Fruit fly (Drosophila melanogaster) whole organism, wandering third instar larva: ENCODE data around the gene CG5611.
A peak's percentile ranks its signal among the peaks of the same experiment; 100 is the strongest.

Source experiments
- GATAd ChIP-seq: sonication (Bioruptor generic); optimal IDR thresholded peaks from 2 replicates; lab custom pipeline; 2016; ENCODE audit warnings: missing biosample characterization, missing genetic modification characterization
- Hr78 ChIP-seq: fragments of >200 bp; optimal IDR thresholded peaks from 2 replicates; lab custom pipeline; 2017; ENCODE audit warnings: missing biosample characterization, missing genetic modification characterization
- br ChIP-seq: fragments of 200-800 bp; sonication (Bioruptor generic); optimal IDR thresholded peaks from 2 replicates; lab custom pipeline; 2016; ENCODE audit warnings: missing biosample characterization, missing genetic modification characterization
- dsf ChIP-seq: sonication (Bioruptor generic); optimal IDR thresholded peaks from 2 replicates; lab custom pipeline; 2016; ENCODE audit warnings: missing biosample characterization, missing genetic modification characterization, borderline replicate concordance
- foxo ChIP-seq, 2 experiments: fragments of 200-800 bp; sonication (Bioruptor generic); optimal IDR thresholded peaks; 2 replicates in 1 of 2; 3 replicates in 1 of 2; lab custom pipeline; 2016 to 2017; ENCODE audit warnings: missing biosample characterization in 2 of 2, missing genetic modification characterization in 2 of 2
- fru ChIP-seq: fragments of 200-800 bp; sonication (Bioruptor generic); optimal IDR thresholded peaks from 3 replicates; lab custom pipeline; 2016; ENCODE audit warnings: missing biosample characterization, mild to moderate bottlenecking, missing genetic modification characterization
- jim ChIP-seq: fragments of 175-275, 200-325 bp; sonication (Bioruptor generic); optimal IDR thresholded peaks from 2 replicates; lab custom pipeline; 2016; ENCODE audit warnings: missing biosample characterization, mild to moderate bottlenecking, missing genetic modification characterization
- psq ChIP-seq: fragments of 200-800 bp; sonication (Bioruptor generic); optimal IDR thresholded peaks from 3 replicates; lab custom pipeline; 2017; ENCODE audit warnings: missing biosample characterization, mild to moderate bottlenecking, missing genetic modification characterization, moderate library complexity

DNA sequence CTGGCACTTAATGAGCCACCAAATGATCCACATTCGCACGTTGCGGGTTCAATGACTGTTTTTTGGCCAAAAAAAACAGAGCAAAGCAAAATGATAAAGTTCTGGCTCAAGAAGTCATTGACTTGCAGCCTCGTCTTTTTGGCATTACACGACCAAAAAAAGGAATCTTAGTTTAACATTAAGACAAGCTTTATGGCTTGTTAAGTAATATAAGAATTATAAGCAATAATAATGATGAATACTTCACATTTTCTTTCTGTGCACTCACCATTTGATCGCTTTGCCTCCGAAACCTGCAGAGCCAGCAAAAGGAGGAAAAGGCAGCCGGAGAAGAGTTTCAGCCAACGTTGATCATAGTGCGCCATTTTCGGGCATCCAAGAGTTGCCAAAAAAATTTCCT, 42.7 kb downstream of the CG5611 start:
- TF ChIP-seq Hr78 (no peak), br (GFP tag; lab: Kevin White, UChicago) (peak; percentile 66), GATAd (GFP tag; lab: Kevin White, UChicago) (no peak), fru (GFP tag; lab: Kevin White, UChicago) (peak; percentile 60), dsf (GFP tag; lab: Kevin White, UChicago) (no peak), psq (GFP tag; lab: Kevin White, UChicago) (peak; percentile 71), foxo (GFP tag; optimal IDR thresholded peaks at IDR 0.05; lab: Kevin White, UChicago) (peak in 1 of 2 experiments; percentile 65), jim (GFP tag; lab: Kevin White, UChicago) (no peak)
